Worm (Caenorhabditis elegans) whole organism, young adult: ENCODE data around the gene cyp-13A1.

ENCODE experiments used
- ZK185.1 ChIP-seq: sonication (generic microtip); optimal IDR thresholded peaks from 2 replicates; lab custom pipeline; 2016; ENCODE audit warnings: mild to moderate bottlenecking, missing genetic modification characterization, missing compliant biosample characterization; ENCODE audit not compliant: poor library complexity, severe bottlenecking
- ama-1 ChIP-seq, 3 experiments: fragments of 150-350 bp in 1 of 3; sonication (generic microtip) in 2 of 3; optimal IDR thresholded peaks; 2 replicates each; lab custom pipeline; 2014 to 2018; ENCODE audit warnings: missing biosample characterization in 2 of 3, missing genetic modification characterization in 2 of 3, missing genetic modification reagents in 2 of 3
- athp-1 ChIP-seq: sonication (generic microtip); optimal IDR thresholded peaks from 2 replicates; lab custom pipeline; 2017; ENCODE audit warnings: mild to moderate bottlenecking, missing genetic modification characterization, missing compliant biosample characterization
- bed-2 ChIP-seq: fragments of 200-800 bp; sonication (Bioruptor generic); IDR thresholded peaks from 2 replicates; pipeline ENCODE4 v1.3.6; 2022; ENCODE audit warnings: missing genetic modification reagents, missing genetic modification characterization, missing compliant biosample characterization
- ccch-3 ChIP-seq: fragments of 200-800 bp; sonication (Bioruptor generic); optimal IDR thresholded peaks from 2 replicates; lab custom pipeline; 2018; ENCODE audit warnings: mild to moderate bottlenecking, missing genetic modification characterization, missing compliant biosample characterization
- ceh-27 ChIP-seq: fragments of 200-800 bp; sonication (Bioruptor generic); optimal IDR thresholded peaks from 2 replicates; lab custom pipeline; 2018; ENCODE audit warnings: mild to moderate bottlenecking, missing genetic modification characterization, moderate library complexity, missing compliant biosample characterization
- lin-35 ChIP-seq, 3 experiments: fragments of 150-350 bp in 2 of 3; sonication (generic microtip) in 1 of 3; optimal IDR thresholded peaks; 2 replicates each; lab custom pipeline; 2014 to 2018; ENCODE audit warnings: missing biosample characterization in 3 of 3, missing genetic modification characterization in 3 of 3, missing genetic modification reagents in 3 of 3
- nfya-1 ChIP-seq: sonication (generic microtip); optimal IDR thresholded peaks from 2 replicates; lab custom pipeline; 2017; ENCODE audit warnings: antibody characterized with exemption, missing compliant biosample characterization, missing genetic modification characterization, borderline replicate concordance; ENCODE audit not compliant: insufficient read depth
- pha-4 ChIP-seq: fragments of 150-350 bp; sonication (generic microtip); optimal IDR thresholded peaks from 2 replicates; lab custom pipeline; 2014; ENCODE audit warnings: missing biosample characterization, missing genetic modification reagents, missing genetic modification characterization
- sptf-2 ChIP-seq: fragments of 200-800 bp; sonication (Bioruptor generic); optimal IDR thresholded peaks from 2 replicates; lab custom pipeline; 2018; ENCODE audit warnings: mild to moderate bottlenecking, missing genetic modification characterization, missing compliant biosample characterization
- unc-62 ChIP-seq: fragments of 150-350 bp; optimal IDR thresholded peaks from 2 replicates; lab custom pipeline; 2014; ENCODE audit warnings: missing biosample characterization, missing genetic modification reagents, missing genetic modification characterization
- ztf-26 ChIP-seq: sonication (generic microtip); optimal IDR thresholded peaks from 2 replicates; lab custom pipeline; 2017; ENCODE audit warnings: missing genetic modification characterization, missing compliant biosample characterization

ce11 chrII:9807519-9807972, 25.7 kb upstream of the cyp-13A1 start, which contains the start of gene cyp-13A8:
- TF ChIP-seq lin-35 (GFP tag; optimal IDR thresholded peaks at IDR 0.05; lab: Kevin White, UChicago) (no peak), bed-2 (no peak), ZK185.1 (tag; lab: Kevin White, UChicago) (no peak), athp-1 (tag; lab: Kevin White, UChicago) (no peak), ama-1 (optimal IDR thresholded peaks at IDR 0.05; lab: Kevin White, UChicago) (no peak), ama-1 (GFP tag; optimal IDR thresholded peaks at IDR 0.05; lab: Kevin White, UChicago) (no peak), ztf-26 (no peak), pha-4 (tag; lab: Kevin White, UChicago) (no peak), ceh-27 (GFP tag; lab: Kevin White, UChicago) (no peak), ccch-3 (no peak), nfya-1 (tag; lab: Kevin White, UChicago) (no peak), sptf-2 (GFP tag; lab: Kevin White, UChicago) (no peak), unc-62 (GFP tag; lab: Kevin White, UChicago) (no peak)
